Worm (Caenorhabditis elegans) whole organism, midembryonic: Measurements from ENCODE around the gene ifp-1.

Experiments
- T22C8.4 ChIP-seq: fragments of 200-800 bp; sonication (Bioruptor generic); IDR thresholded peaks from 2 replicates; pipeline ENCODE4 v1.3.6; 2022; ENCODE audit warnings: missing genetic modification characterization, missing compliant biosample characterization
- cog-1 ChIP-seq: sonication (generic microtip); optimal IDR thresholded peaks from 2 replicates; lab custom pipeline; 2016; ENCODE audit warnings: missing genetic modification characterization, missing compliant biosample characterization
- flt-1 ChIP-seq: fragments of 200-800 bp; sonication (Bioruptor generic); IDR thresholded peaks from 2 replicates; pipeline ENCODE4 v1.3.6; 2022; ENCODE audit warnings: missing genetic modification characterization, missing compliant biosample characterization
- klf-2 ChIP-seq: fragments of 200-800 bp; sonication (Bioruptor generic); conservative IDR thresholded peaks from 2 replicates; pipeline ENCODE4 v1.3.6; 2022; ENCODE audit warnings: missing genetic modification reagents, missing genetic modification characterization, missing compliant biosample characterization
- med-1 ChIP-seq: sonication (generic microtip); optimal IDR thresholded peaks from 2 replicates; lab custom pipeline; 2017; ENCODE audit warnings: missing genetic modification characterization, mild to moderate bottlenecking, missing compliant biosample characterization, antibody characterized with exemption, missing genetic modification reagents; ENCODE audit not compliant: insufficient read depth
- ref-1 ChIP-seq: fragments of 200-800 bp; sonication (Bioruptor generic); conservative IDR thresholded peaks from 2 replicates; pipeline ENCODE4 v1.3.6; 2022; ENCODE audit warnings: missing genetic modification reagents, missing genetic modification characterization, missing compliant biosample characterization
- tab-1 ChIP-seq: fragments of 200-800 bp; sonication (Bioruptor generic); IDR thresholded peaks from 2 replicates; pipeline ENCODE4 v1.3.6; 2022; ENCODE audit warnings: missing genetic modification characterization, missing compliant biosample characterization
- ztf-23 ChIP-seq: fragments of 200-800 bp; sonication (Bioruptor generic); IDR thresholded peaks from 2 replicates; pipeline ENCODE4 v1.3.6; 2022; ENCODE audit warnings: missing genetic modification reagents, missing genetic modification characterization, missing compliant biosample characterization
- ztf-29 ChIP-seq: fragments of 200-800 bp; sonication (Bioruptor generic); IDR thresholded peaks from 2 replicates; pipeline ENCODE4 v1.3.6; 2022; ENCODE audit warnings: missing genetic modification reagents, missing genetic modification characterization, missing compliant biosample characterization

The ifp-1 gene

DNA sequence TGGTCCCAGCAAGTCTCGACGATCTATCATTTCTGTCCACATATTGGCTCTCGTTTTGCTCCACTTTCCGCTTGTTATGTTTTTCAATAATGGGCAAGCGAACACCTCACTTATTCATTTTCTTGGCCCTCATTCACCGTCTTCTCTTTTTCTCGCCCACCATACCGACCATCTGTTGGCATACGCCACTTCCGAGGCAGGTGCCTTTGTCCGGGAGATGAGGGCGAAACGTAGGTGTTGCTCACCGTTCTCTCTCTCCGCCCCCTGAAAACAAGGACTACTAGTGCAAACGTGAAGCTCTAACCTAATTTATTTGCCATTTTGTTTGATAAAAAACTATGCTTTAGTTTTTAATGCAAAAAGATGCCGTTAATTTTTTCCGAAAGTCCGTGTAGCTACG is 17.7 kb upstream of the ifp-1 start:
- TF ChIP-seq ref-1 (no peak), flt-1 (GFP tag; lab: Robert Waterston, UW) (no peak), med-1 (no peak)

DNA sequence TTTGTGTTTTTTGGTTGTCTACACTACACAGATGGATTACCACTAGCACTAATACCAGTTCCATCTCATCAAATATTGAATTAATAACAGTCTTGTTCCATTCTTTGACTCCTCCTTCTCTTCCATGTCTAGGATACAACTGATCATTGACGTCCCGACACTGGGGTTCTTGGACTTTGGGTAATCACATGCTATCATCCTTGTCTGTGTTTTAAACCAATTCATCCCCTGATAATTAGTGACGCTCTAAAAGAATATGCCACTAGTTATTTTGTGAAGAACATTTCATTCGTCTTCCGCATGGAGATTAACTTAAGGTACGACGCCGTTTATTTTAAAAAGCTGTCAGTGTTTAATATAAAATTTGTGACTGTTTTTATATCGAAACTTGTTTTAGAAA is 10.5 kb upstream of the ifp-1 start, which contains the start of gene npr-18:
Gene npr-18 (plus strand): TSS at position 301 of the 400 bp plus-strand sequence.
- TF ChIP-seq ref-1, result no peak
- TF ChIP-seq tab-1 (GFP tag; lab: Robert Waterston, UW), result no peak
- no peak for TF ChIP-seq klf-2 (GFP tag; lab: Robert Waterston, UW)
- TF ChIP-seq flt-1 (GFP tag; lab: Robert Waterston, UW), result no peak
- TF ChIP-seq med-1, result no peak
- no peak for TF ChIP-seq T22C8.4
- no peak for TF ChIP-seq ztf-23 (GFP tag; lab: Robert Waterston, UW)
- no peak for TF ChIP-seq cog-1 (tag; lab: Kevin White, UChicago)
- TF ChIP-seq ztf-29 (GFP tag; lab: Robert Waterston, UW), result no peak

DNA sequence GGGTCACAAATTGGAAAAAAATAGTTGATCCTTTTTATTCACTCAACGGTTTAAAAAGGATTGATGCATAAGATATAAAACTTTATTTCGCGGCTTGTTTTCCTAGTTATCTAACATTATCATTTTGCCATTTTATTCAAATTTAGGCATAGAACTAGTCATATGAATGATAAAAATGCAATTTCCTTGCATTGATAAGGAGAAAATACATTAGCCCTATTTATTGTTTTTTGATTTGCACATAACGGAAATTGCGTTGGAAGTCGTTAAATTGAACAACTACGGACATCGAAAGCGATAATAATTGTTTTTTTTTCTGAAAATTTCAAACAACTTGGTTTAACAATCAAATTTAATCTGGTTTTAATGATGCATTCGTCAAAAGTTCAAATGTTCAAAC is 7.3 kb upstream of the ifp-1 start:
- TF ChIP-seq ztf-29 (GFP tag; lab: Robert Waterston, UW) (no peak), T22C8.4 (no peak), ztf-23 (GFP tag; lab: Robert Waterston, UW) (no peak), cog-1 (tag; lab: Kevin White, UChicago) (no peak), ref-1 (no peak), tab-1 (GFP tag; lab: Robert Waterston, UW) (no peak), med-1 (no peak), klf-2 (GFP tag; lab: Robert Waterston, UW) (no peak), flt-1 (GFP tag; lab: Robert Waterston, UW) (no peak)

DNA sequence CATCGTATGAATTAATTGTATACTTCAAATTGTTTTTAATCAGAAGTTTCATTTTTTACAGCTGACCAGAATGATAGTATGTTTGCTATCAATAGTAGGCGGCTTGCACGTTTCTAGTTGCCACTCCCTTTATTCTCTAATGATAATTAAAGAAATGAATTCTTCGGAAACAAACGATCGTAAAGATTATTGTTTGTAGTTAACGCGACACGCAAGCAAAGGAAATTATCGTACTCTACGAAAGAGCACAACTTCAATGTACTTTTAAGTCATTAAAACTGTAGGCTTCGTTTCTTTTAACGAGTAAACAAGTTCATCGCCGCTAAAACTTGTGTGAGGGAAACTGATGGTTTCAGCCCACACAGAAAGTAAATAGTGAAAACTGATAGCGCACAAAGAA is 542 bp downstream of the ifp-1 start:
- TF ChIP-seq med-1 (no peak), klf-2 (GFP tag; lab: Robert Waterston, UW) (no peak), tab-1 (GFP tag; lab: Robert Waterston, UW) (no peak), cog-1 (tag; lab: Kevin White, UChicago) (no peak), T22C8.4 (no peak), flt-1 (GFP tag; lab: Robert Waterston, UW) (no peak), ref-1 (no peak), ztf-29 (GFP tag; lab: Robert Waterston, UW) (no peak)

DNA sequence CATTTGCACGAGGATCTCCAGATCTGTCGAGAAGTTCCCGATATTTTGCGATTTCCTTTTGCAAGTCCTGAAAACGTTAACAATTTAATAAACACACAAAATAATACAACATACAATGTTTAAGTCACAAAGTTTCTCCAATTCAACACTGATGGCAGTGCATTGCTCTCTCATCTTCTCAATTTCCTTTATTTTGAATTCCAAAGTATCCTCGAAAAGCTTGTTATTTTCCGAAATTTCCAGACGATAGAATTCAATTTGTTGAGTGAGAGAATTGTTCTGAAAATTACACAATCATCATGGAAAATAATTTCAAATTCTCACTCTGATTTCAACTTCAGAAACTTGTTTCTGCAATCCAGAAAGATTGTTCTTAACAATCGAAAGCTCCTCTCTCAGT is 2.0 kb downstream of the ifp-1 start:
- TF ChIP-seq ztf-29 (GFP tag; lab: Robert Waterston, UW) (no peak), klf-2 (GFP tag; lab: Robert Waterston, UW) (no peak), ztf-23 (GFP tag; lab: Robert Waterston, UW) (no peak)

DNA sequence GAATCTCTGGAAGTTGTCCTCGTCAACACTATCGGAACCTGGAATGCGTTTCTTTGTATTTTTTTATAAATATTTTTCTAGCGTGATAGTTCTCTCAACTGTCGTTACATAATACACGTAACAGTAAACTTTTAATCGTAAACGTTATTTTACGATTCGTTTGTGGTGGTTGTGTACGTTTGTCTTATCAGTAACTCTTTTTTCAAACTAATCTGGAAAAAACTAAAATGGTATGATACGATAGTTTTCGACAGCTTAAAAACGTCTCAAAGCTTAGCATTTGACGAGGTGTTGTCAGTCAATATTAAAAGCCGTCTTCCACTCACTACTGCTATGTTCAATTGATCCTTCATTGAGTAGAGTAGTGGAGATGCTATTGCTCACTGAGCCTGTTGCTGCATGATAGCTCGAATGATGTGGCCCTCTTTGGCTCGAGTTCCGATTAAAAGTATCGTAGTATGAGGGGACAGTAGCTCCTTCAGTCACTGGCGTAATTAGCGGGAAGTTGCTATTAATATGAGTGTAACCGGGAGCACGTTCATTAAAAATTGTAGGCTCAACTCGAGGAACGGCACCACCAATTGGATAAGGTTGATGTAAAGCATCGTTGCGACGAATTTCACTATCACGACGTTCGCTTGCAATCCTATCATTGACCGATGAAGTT is 3.0 kb downstream of the ifp-1 start:
- no peak for TF ChIP-seq ref-1
- TF ChIP-seq ztf-29 (GFP tag; lab: Robert Waterston, UW), result no peak
- no peak for TF ChIP-seq med-1
- TF ChIP-seq tab-1 (GFP tag; lab: Robert Waterston, UW), result no peak
- TF ChIP-seq ztf-23 (GFP tag; lab: Robert Waterston, UW), result no peak
- TF ChIP-seq klf-2 (GFP tag; lab: Robert Waterston, UW), result no peak
- no peak for TF ChIP-seq T22C8.4
- TF ChIP-seq cog-1 (tag; lab: Kevin White, UChicago), result no peak
- TF ChIP-seq flt-1 (GFP tag; lab: Robert Waterston, UW), result no peak

DNA sequence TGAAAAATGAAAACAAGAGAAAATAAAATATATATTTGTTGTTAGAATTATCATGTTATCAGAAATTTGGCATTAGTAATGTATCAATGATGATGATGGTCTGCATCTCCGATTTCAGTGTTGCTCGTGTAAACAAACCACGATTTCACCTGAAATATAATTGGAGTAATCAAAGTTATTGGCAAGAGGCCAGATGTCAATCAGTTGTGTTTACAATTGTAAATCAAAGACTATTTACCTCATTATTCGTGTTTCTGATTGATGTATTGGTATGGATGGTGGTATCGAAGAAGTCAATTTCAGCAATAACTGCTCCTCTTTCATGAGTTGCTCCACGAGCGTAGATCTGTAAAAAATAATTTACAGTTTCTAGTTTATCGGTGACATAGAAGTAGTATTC is 4.0 kb downstream of the ifp-1 start:
- TF ChIP-seq ztf-29 (GFP tag; lab: Robert Waterston, UW) (no peak), cog-1 (tag; lab: Kevin White, UChicago) (no peak), med-1 (no peak)

DNA sequence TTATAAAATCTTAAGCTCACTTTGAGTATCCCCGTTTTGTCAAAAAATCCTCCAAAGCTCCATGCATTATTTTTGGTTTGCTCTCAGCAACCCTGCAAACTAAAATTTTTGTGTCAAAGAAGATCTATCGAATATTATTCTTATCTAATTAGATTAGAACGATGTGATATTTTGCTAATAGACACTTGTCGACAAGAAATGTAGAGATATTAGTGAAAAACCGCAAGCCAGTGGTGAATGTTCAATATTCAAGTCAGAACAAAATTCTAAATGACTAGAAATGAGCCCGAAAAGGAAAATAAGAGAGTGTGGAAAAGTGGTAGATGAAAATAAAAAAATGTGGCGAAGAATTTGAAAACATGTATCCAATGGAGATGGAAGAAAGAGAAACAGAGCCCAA is 5.2 kb downstream of the ifp-1 start, which contains the start of gene C43C3.4:
Gene C43C3.4 (minus strand): TSS at position 101 of the 400 bp plus-strand sequence.
- TF ChIP-seq ztf-29 (GFP tag; lab: Robert Waterston, UW) (no peak), med-1 (no peak), cog-1 (tag; lab: Kevin White, UChicago) (no peak), flt-1 (GFP tag; lab: Robert Waterston, UW) (no peak), T22C8.4 (no peak), ref-1 (no peak), ztf-23 (GFP tag; lab: Robert Waterston, UW) (no peak), klf-2 (GFP tag; lab: Robert Waterston, UW) (no peak), tab-1 (GFP tag; lab: Robert Waterston, UW) (no peak)

DNA sequence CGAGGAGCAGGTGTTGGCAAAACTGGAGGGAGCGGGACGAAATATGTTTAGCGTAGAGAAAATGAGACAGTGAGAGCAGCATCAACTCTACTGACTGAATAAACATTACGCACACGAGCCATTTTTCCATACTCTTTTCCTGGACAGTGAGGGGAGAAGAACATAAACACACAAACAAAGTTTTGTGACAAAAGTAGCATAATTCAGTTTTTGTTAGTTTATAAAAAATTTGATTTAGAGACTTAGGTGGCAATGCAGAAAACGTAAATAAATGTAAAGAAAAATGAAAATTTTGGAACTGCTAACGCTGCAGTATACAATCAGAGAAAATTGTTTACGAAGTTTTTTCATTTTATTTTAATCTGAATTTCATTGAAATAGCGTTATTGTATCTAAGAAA is 6.7 kb downstream of the ifp-1 start:
- TF ChIP-seq flt-1 (GFP tag; lab: Robert Waterston, UW) (no peak), med-1 (no peak), ztf-29 (GFP tag; lab: Robert Waterston, UW) (no peak), klf-2 (GFP tag; lab: Robert Waterston, UW) (no peak), tab-1 (GFP tag; lab: Robert Waterston, UW) (no peak), T22C8.4 (no peak), cog-1 (tag; lab: Kevin White, UChicago) (no peak), ref-1 (no peak), ztf-23 (GFP tag; lab: Robert Waterston, UW) (no peak)

DNA sequence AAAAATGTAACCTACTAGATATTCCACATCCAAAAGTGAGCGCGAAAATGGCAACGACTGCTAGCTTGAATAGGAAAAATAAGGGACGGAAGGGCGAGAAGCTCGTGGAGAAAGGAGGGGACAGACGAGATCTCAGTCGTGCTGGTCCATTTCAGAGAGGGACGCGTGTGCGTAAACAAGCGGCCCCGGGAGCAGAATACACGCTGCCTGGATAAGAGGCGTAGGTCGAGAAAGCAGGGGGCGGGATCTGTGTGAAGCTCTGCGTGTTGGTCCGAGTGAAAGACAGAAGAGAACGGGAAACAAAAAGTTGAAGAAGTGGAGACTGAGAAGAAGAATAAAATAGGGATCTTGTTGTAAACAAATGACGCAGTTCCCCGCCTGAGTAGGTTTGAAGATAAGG is 11.4 kb downstream of the ifp-1 start, which contains the start of gene T14B1.1:
Gene T14B1.1 (minus strand): TSS at position 170 of the 400 bp plus-strand sequence.
- TF ChIP-seq ztf-29 (GFP tag; lab: Robert Waterston, UW) (no peak), med-1 (no peak), tab-1 (GFP tag; lab: Robert Waterston, UW) (0 out of 2 replicates have a peak, but pooled peaks have one; percentile 11), T22C8.4 (no peak), flt-1 (GFP tag; lab: Robert Waterston, UW) (0 out of 2 replicates have a peak, but pooled peaks have one; percentile 8), ref-1 (no peak)
